Worm (Caenorhabditis elegans): Measurements from ENCODE around the gene F59A2.5.

Gene F59A2.5

ce11 chrIII:3426741-3427140, 22.1 kb downstream of the F59A2.5 start (continued):
- no peak; the same call in 1 of the 2 replicates for TF ChIP-seq ceh-100 (GFP tag; IDR thresholded peaks at IDR 0.05)
- 0 out of 2 replicates have a peak, but pooled peaks have one; percentile 42 for TF ChIP-seq Y56A3A.18 (GFP tag; IDR thresholded peaks at IDR 0.05)
- TF ChIP-seq ztf-6 (GFP tag; IDR thresholded peaks at IDR 0.05), result peak; percentile 62; the same call in 1 of the 2 replicates
- peak; percentile 46 for TF ChIP-seq die-1 (tag; optimal IDR thresholded peaks at IDR 0.05)
- TF ChIP-seq lin-35 (GFP tag; optimal IDR thresholded peaks at IDR 0.05), result no peak
- peak; percentile 88 for TF ChIP-seq lin-26 (GFP tag; IDR thresholded peaks at IDR 0.05)
- TF ChIP-seq ceh-27 (GFP tag; optimal IDR thresholded peaks at IDR 0.05), result no peak
- no peak for TF ChIP-seq ets-4 (GFP tag; optimal IDR thresholded peaks at IDR 0.05)
- TF ChIP-seq F10E7.11 (tag; optimal IDR thresholded peaks at IDR 0.05), result no peak
- TF ChIP-seq xnd-1 (tag; optimal IDR thresholded peaks at IDR 0.05), result no peak
- no peak for TF ChIP-seq K11D2.4 (GFP tag; IDR thresholded peaks at IDR 0.05)
- TF ChIP-seq snpc-4 (GFP tag; optimal IDR thresholded peaks at IDR 0.05), result no peak
- TF ChIP-seq snpc-4 (tag; optimal IDR thresholded peaks at IDR 0.05), result peak in 1 of 4 experiments; percentile 5
- peak; percentile 47; the same call in 1 of the 2 replicates for TF ChIP-seq madf-6 (GFP tag; IDR thresholded peaks at IDR 0.05)
- TF ChIP-seq attf-3 (GFP tag; conservative IDR thresholded peaks at IDR 0.05), result no peak
- TF ChIP-seq zfh-2 (GFP tag; conservative IDR thresholded peaks at IDR 0.05), result peak; percentile 75
- no peak for TF ChIP-seq hsf-1 (GFP tag; IDR thresholded peaks at IDR 0.05)
- TF ChIP-seq mel-28 (tag; optimal IDR thresholded peaks at IDR 0.05; ENCODE audit: borderline replicate concordance), result no peak
- TF ChIP-seq ama-1 (optimal IDR thresholded peaks at IDR 0.05), result no peak
- no peak for TF ChIP-seq ama-1 (GFP tag; optimal IDR thresholded peaks at IDR 0.05)
- no peak for TF ChIP-seq ceh-79 (tag; optimal IDR thresholded peaks at IDR 0.05)
- TF ChIP-seq B0035.1 (tag; optimal IDR thresholded peaks at IDR 0.05), result no peak
- no peak for TF ChIP-seq unc-130 (GFP tag; optimal IDR thresholded peaks at IDR 0.05)
- no peak for TF ChIP-seq ztf-22 (GFP tag; optimal IDR thresholded peaks at IDR 0.05)
- no peak for TF ChIP-seq hlh-26 (GFP tag; conservative IDR thresholded peaks at IDR 0.05)
- TF ChIP-seq sptf-2 (GFP tag; optimal IDR thresholded peaks at IDR 0.05), result no peak
- no peak for TF ChIP-seq K12H6.12 (tag; optimal IDR thresholded peaks at IDR 0.05)
- TF ChIP-seq fkh-3 (tag; optimal IDR thresholded peaks at IDR 0.05), result no peak
- TF ChIP-seq ekl-4 (GFP tag; IDR thresholded peaks at IDR 0.05), result peak; percentile 65; the same call in 1 of the 2 replicates
- TF ChIP-seq dox-1 (GFP tag; IDR thresholded peaks at IDR 0.05), result peak; percentile 74; the same call in 1 of the 2 replicates
- peak; percentile 7 for TF ChIP-seq nhr-90 (tag; optimal IDR thresholded peaks at IDR 0.05)
- peak; percentile 64; the same call in 1 of the 2 replicates for TF ChIP-seq egrh-3 (GFP tag; IDR thresholded peaks at IDR 0.05)
- peak; percentile 32 for TF ChIP-seq lin-54 (GFP tag; optimal IDR thresholded peaks at IDR 0.05)
- no peak for TF ChIP-seq ceh-58 (GFP tag; IDR thresholded peaks at IDR 0.05)
- TF ChIP-seq ccch-3 (GFP tag; optimal IDR thresholded peaks at IDR 0.05), result no peak
- TF ChIP-seq dpff-1 (tag; optimal IDR thresholded peaks at IDR 0.05), result no peak
- TF ChIP-seq F37B4.10 (GFP tag; IDR thresholded peaks at IDR 0.05), result no peak
- no peak for TF ChIP-seq ceh-91 (GFP tag; IDR thresholded peaks at IDR 0.05)
- TF ChIP-seq ztf-18 (tag; optimal IDR thresholded peaks at IDR 0.05), result peak; percentile 36
- peak; percentile 34; the same call in 1 of the 2 replicates for TF ChIP-seq hmg-1.2 (GFP tag; IDR thresholded peaks at IDR 0.05)
- no peak for TF ChIP-seq madf-8 (GFP tag; conservative IDR thresholded peaks at IDR 0.05)
- TF ChIP-seq akir-1 (GFP tag; optimal IDR thresholded peaks at IDR 0.05), result no peak
- peak; percentile 40 for TF ChIP-seq chd-7 (tag; optimal IDR thresholded peaks at IDR 0.05)
- no peak for TF ChIP-seq Y53F4B.3 (GFP tag; IDR thresholded peaks at IDR 0.05)
- TF ChIP-seq lsy-27 (tag; optimal IDR thresholded peaks at IDR 0.05; ENCODE audit: borderline replicate concordance, insufficient read depth), result no peak
- TF ChIP-seq pha-4 (tag; optimal IDR thresholded peaks at IDR 0.05), result no peak
- TF ChIP-seq hrde-1 (tag; optimal IDR thresholded peaks at IDR 0.05; ENCODE audit: borderline replicate concordance), result peak; percentile 2
- peak; percentile 69; the same call in 1 of the 2 replicates for TF ChIP-seq pbrm-1 (GFP tag; IDR thresholded peaks at IDR 0.05)
- no peak for TF ChIP-seq F49E8.2 (tag; optimal IDR thresholded peaks at IDR 0.05; ENCODE audit: insufficient read depth)

All from whole organism, young adult.